Fruit fly (Drosophila melanogaster) whole organism, wandering third instar larva: ENCODE data around the gene Mvl.

ENCODE experiments used
- Dfd ChIP-seq: fragments of >200 bp; optimal IDR thresholded peaks from 2 replicates; lab custom pipeline; 2017; ENCODE audit warnings: missing biosample characterization, missing genetic modification characterization
- HLH106 ChIP-seq: fragments of 200-800 bp; optimal IDR thresholded peaks from 3 replicates; lab custom pipeline; 2019; ENCODE audit warnings: missing biosample characterization, mild to moderate bottlenecking, missing genetic modification characterization, moderate library complexity
- Hr83 ChIP-seq: fragments of 200-300 bp; sonication (Bioruptor generic); optimal IDR thresholded peaks from 2 replicates; lab custom pipeline; 2016; ENCODE audit warnings: missing biosample characterization, mild to moderate bottlenecking, missing genetic modification characterization, moderate library complexity; ENCODE audit not compliant: poor library complexity, severe bottlenecking
- Myc ChIP-seq: fragments of >200 bp; optimal IDR thresholded peaks from 2 replicates; lab custom pipeline; 2017
- Rel ChIP-seq, 2 experiments: fragments of 200-800 bp; sonication (Bioruptor generic) in 1 of 2; optimal IDR thresholded peaks; 2 replicates in 1 of 2; 3 replicates in 1 of 2; lab custom pipeline; 2016 to 2019; ENCODE audit warnings: mild to moderate bottlenecking in 2 of 2, missing biosample characterization in 2 of 2, missing genetic modification characterization in 2 of 2, moderate library complexity in 1 of 2
- dl ChIP-seq, 2 experiments: fragments of 175-275, 200-275 bp in 1 of 2; fragments of 200-275 bp in 1 of 2; sonication (Bioruptor generic); optimal IDR thresholded peaks; lab custom pipeline; 2018; ENCODE audit warnings: mild to moderate bottlenecking in 2 of 2, missing biosample characterization in 2 of 2, missing genetic modification characterization in 2 of 2, moderate library complexity in 2 of 2; ENCODE audit not compliant: partially characterized antibody in 2 of 2, insufficient read depth in 1 of 2
- dmrt93B ChIP-seq: fragments of 200-800 bp; sonication (Bioruptor generic); optimal IDR thresholded peaks from 2 replicates; lab custom pipeline; 2018; ENCODE audit warnings: missing biosample characterization, mild to moderate bottlenecking, missing genetic modification characterization
- ey ChIP-seq: fragments of 200-800 bp; sonication (Bioruptor generic); optimal IDR thresholded peaks from 2 replicates; lab custom pipeline; 2016; ENCODE audit warnings: missing biosample characterization, missing genetic modification characterization
- foxo ChIP-seq, 2 experiments: fragments of 200-800 bp; sonication (Bioruptor generic); optimal IDR thresholded peaks; 2 replicates in 1 of 2; 3 replicates in 1 of 2; lab custom pipeline; 2016 to 2017; ENCODE audit warnings: missing biosample characterization in 2 of 2, missing genetic modification characterization in 2 of 2
- lola ChIP-seq: fragments of >200 bp; optimal IDR thresholded peaks from 2 replicates; lab custom pipeline; 2017; ENCODE audit warnings: missing biosample characterization, missing genetic modification characterization
- psq ChIP-seq: fragments of 200-800 bp; sonication (Bioruptor generic); optimal IDR thresholded peaks from 3 replicates; lab custom pipeline; 2017; ENCODE audit warnings: missing biosample characterization, mild to moderate bottlenecking, missing genetic modification characterization, moderate library complexity
- sv ChIP-seq: fragments of 200-800 bp; sonication (Bioruptor generic); optimal IDR thresholded peaks from 3 replicates; lab custom pipeline; 2016; ENCODE audit warnings: missing biosample characterization, missing genetic modification characterization
- usp ChIP-seq: fragments of >200 bp; optimal IDR thresholded peaks from 2 replicates; lab custom pipeline; 2017; ENCODE audit warnings: missing biosample characterization, missing genetic modification characterization

DNA sequence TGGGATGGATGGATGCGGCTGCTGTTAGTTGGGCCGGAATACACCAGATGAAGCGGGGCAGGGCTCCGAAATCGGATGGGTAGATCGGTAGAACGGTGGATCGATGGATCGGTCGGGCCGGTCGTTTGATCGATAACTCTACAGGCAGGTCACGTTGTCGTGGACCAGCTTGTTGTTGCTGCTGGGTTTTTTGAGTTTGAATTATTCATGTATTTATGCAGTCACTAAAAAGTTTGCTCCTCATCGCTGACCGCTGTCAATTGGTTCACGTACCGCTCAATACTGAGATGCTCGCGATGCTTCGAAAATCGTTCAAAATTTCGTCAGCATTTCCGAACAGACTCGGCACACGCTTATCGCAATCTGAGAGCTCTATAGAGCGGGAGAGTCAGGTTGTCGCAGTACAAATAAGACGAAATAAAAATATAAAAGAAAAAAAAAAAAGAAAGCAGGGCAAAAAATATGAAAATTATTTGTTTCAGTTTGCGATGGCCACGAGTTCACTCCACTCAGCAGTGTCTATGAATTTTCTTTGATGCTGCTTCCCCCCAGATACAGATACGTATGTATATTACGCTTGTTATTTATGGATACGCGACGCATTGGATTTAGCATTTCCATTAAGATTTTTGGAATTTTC is 36.6 kb downstream of the Mvl start, which contains the start of gene peg:
- TF ChIP-seq foxo (GFP tag; optimal IDR thresholded peaks at IDR 0.05; lab: Kevin White, UChicago) = no peak
- no peak for TF ChIP-seq lola (GFP tag; lab: Kevin White, UChicago)
- no peak for TF ChIP-seq sv
- TF ChIP-seq psq (GFP tag; lab: Kevin White, UChicago) = no peak
- TF ChIP-seq usp = no peak
- TF ChIP-seq Myc (lab: Kevin White, UChicago) = no peak
- no peak for TF ChIP-seq Hr83 (GFP tag; lab: Kevin White, UChicago)
- no peak for TF ChIP-seq dl (GFP tag; optimal IDR thresholded peaks at IDR 0.05; lab: Kevin White, UChicago; ENCODE audit: insufficient read depth in 1 of 2, partially characterized antibody in 2 of 2)
- TF ChIP-seq dmrt93B (GFP tag; lab: Kevin White, UChicago) = no peak
- TF ChIP-seq ey (GFP tag; lab: Kevin White, UChicago) = no peak
- TF ChIP-seq Dfd (GFP tag; lab: Kevin White, UChicago) = no peak
- peak; percentile 9 for TF ChIP-seq HLH106
- TF ChIP-seq Rel (GFP tag; optimal IDR thresholded peaks at IDR 0.05; lab: Kevin White, UChicago) = peak; percentile 84
- no peak for TF ChIP-seq Rel (tag; optimal IDR thresholded peaks at IDR 0.05; lab: Kevin White, UChicago)
